Worm (Caenorhabditis elegans) whole organism, mixed stage, embryonic: ENCODE data around the gene vps-35.

Experiments
- bed-3 ChIP-seq: fragments of 200-800 bp; sonication (Bioruptor generic); optimal IDR thresholded peaks from 3 replicates; lab custom pipeline; 2018; ENCODE audit warnings: mild to moderate bottlenecking, missing genetic modification characterization, moderate library complexity, missing compliant biosample characterization
- blmp-1 ChIP-seq: fragments of 150-350 bp; optimal IDR thresholded peaks from 2 replicates; lab custom pipeline; 2014; ENCODE audit warnings: missing biosample characterization, missing genetic modification characterization
- ceh-83 ChIP-seq: fragments of 200-800 bp; sonication (Bioruptor generic); optimal IDR thresholded peaks from 2 replicates; lab custom pipeline; 2018; ENCODE audit warnings: mild to moderate bottlenecking, missing genetic modification characterization, missing compliant biosample characterization
- elt-3 ChIP-seq: fragments of 150-350 bp; optimal IDR thresholded peaks from 2 replicates; lab custom pipeline; 2014; ENCODE audit warnings: missing biosample characterization, missing genetic modification characterization
- flh-1 ChIP-seq: fragments of 200-800 bp; sonication (Bioruptor generic); optimal IDR thresholded peaks from 2 replicates; lab custom pipeline; 2018; ENCODE audit warnings: mild to moderate bottlenecking, missing genetic modification characterization, moderate library complexity, missing compliant biosample characterization
- hlh-1 ChIP-seq: fragments of 150-350 bp; optimal IDR thresholded peaks from 2 replicates; lab custom pipeline; 2014; ENCODE audit warnings: missing biosample characterization, missing genetic modification reagents, missing genetic modification characterization
- mep-1 ChIP-seq: fragments of 150-350 bp; optimal IDR thresholded peaks from 2 replicates; lab custom pipeline; 2017; ENCODE audit warnings: missing biosample characterization, missing genetic modification reagents, missing genetic modification characterization, inconsistent platforms
- nhr-28 ChIP-seq: fragments of 150-350 bp; optimal IDR thresholded peaks from 2 replicates; lab custom pipeline; 2014; ENCODE audit warnings: missing biosample characterization, missing genetic modification characterization
- nhr-76 ChIP-seq: sonication (generic microtip); optimal IDR thresholded peaks from 2 replicates; lab custom pipeline; 2017; ENCODE audit warnings: missing biosample characterization, missing genetic modification characterization

ce11 chrII:5942593-5942992 lies 35.0 kb downstream of the vps-35 start, which contains the start of gene F28B12.1:
- TF ChIP-seq flh-1 (GFP tag; lab: Kevin White, UChicago) = no peak
- TF ChIP-seq elt-3 = no peak
- TF ChIP-seq nhr-28 (tag; lab: Kevin White, UChicago) = no peak
- TF ChIP-seq blmp-1 = no peak
- no peak for TF ChIP-seq ceh-83 (GFP tag; lab: Kevin White, UChicago)
- TF ChIP-seq hlh-1 = no peak
- no peak for TF ChIP-seq mep-1 (tag; lab: Kevin White, UChicago)
- TF ChIP-seq bed-3 = no peak
- TF ChIP-seq nhr-76 (tag; lab: Kevin White, UChicago) = no peak
